Worm (Caenorhabditis elegans): Measurements from ENCODE around the gene hacd-1.

ce11 chrV:1456614-1457013 lies 3.6 kb upstream of the hacd-1 start:
- TF ChIP-seq nhr-28 (tag; optimal IDR thresholded peaks at IDR 0.05): no peak
- TF ChIP-seq pha-4 (tag; optimal IDR thresholded peaks at IDR 0.05): no peak
- no peak for TF ChIP-seq snpc-4 (tag; optimal IDR thresholded peaks at IDR 0.05)
- TF ChIP-seq unc-39 (tag; optimal IDR thresholded peaks at IDR 0.05): no peak
